Worm (Caenorhabditis elegans): ENCODE measurements around the gene T10C6.15.

T10C6.15 gene

ce11 chrV:16045837-16046236 is at the start of gene T10C6.15:
T10C6.15 (minus strand) TSS chrV:16045940.
- TF ChIP-seq ZK337.2 (GFP tag; IDR thresholded peaks at IDR 0.05) (no peak), tra-1 (GFP tag; IDR thresholded peaks at IDR 0.05) (peak; percentile 69), dmd-6 (GFP tag; IDR thresholded peaks at IDR 0.05) (peak; percentile 95), nhr-48 (tag; optimal IDR thresholded peaks at IDR 0.05) (peak; percentile 91), D1046.2 (GFP tag; IDR thresholded peaks at IDR 0.05) (no peak), unc-39 (tag; optimal IDR thresholded peaks at IDR 0.05) (no peak), aha-1 (tag) (no peak), ces-1 (GFP tag; optimal IDR thresholded peaks at IDR 0.05) (no peak), unc-130 (GFP tag; optimal IDR thresholded peaks at IDR 0.05) (no peak), T20F7.1 (GFP tag; optimal IDR thresholded peaks at IDR 0.05) (peak; percentile 38), aly-2 (tag; optimal IDR thresholded peaks at IDR 0.05) (no peak), ztf-11 (tag; optimal IDR thresholded peaks at IDR 0.05) (no peak), nhr-25 (tag; optimal IDR thresholded peaks at IDR 0.05; ENCODE audit: borderline replicate concordance, insufficient read depth) (no peak), hif-1 (tag; optimal IDR thresholded peaks at IDR 0.05) (peak in 1 of 2 experiments; percentile 4), nhr-10 (tag; optimal IDR thresholded peaks at IDR 0.05) (peak; percentile 46), rbr-2 (tag; optimal IDR thresholded peaks at IDR 0.05) (no peak), dmd-8 (GFP tag; IDR thresholded peaks at IDR 0.05) (no peak), nhr-6 (tag; optimal IDR thresholded peaks at IDR 0.05) (peak; percentile 20), hlh-11 (tag; optimal IDR thresholded peaks at IDR 0.05) (peak; percentile 91), nhr-28 (tag; optimal IDR thresholded peaks at IDR 0.05) (peak; percentile 80), dmd-9 (GFP tag; IDR thresholded peaks at IDR 0.05) (no peak), hlh-30 (tag; optimal IDR thresholded peaks at IDR 0.05; ENCODE audit: insufficient read depth) (peak; percentile 77), nhr-102 (tag; optimal IDR thresholded peaks at IDR 0.05) (peak; percentile 89), daf-16 (GFP tag; optimal IDR thresholded peaks at IDR 0.05) (peak in 1 of 2 experiments; percentile 91), daf-16 (tag; optimal IDR thresholded peaks at IDR 0.05) (peak; percentile 100), mdl-1 (tag; optimal IDR thresholded peaks at IDR 0.05) (peak in 1 of 2 experiments; percentile 72), zfp-2 (tag; optimal IDR thresholded peaks at IDR 0.05) (no peak), zfp-3 (GFP tag; conservative IDR thresholded peaks at IDR 0.05) (no peak), ZK546.5 (tag; optimal IDR thresholded peaks at IDR 0.05) (no peak), Y105C5A.15 (GFP tag; IDR thresholded peaks at IDR 0.05) (no peak), nhr-77 (tag; optimal IDR thresholded peaks at IDR 0.05) (peak; percentile 58), nhr-41 (GFP tag; IDR thresholded peaks at IDR 0.05) (no peak), php-3 (GFP tag; IDR thresholded peaks at IDR 0.05) (peak; percentile 74), spr-3 (GFP tag; optimal IDR thresholded peaks at IDR 0.05) (no peak), lin-1 (GFP tag; IDR thresholded peaks at IDR 0.05) (peak; percentile 83), set-16 (GFP tag; IDR thresholded peaks at IDR 0.05) (no peak), egl-27 (tag; optimal IDR thresholded peaks at IDR 0.05) (no peak), mxl-3 (GFP tag; optimal IDR thresholded peaks at IDR 0.05) (peak; percentile 18), dve-1 (tag; optimal IDR thresholded peaks at IDR 0.05; ENCODE audit: insufficient read depth) (peak; percentile 97), mes-2 (tag; optimal IDR thresholded peaks at IDR 0.05; ENCODE audit: poor library complexity, severe bottlenecking) (no peak), pqm-1 (tag; optimal IDR thresholded peaks at IDR 0.05) (peak; percentile 67)

ce11 chrV:16094862-16095261 is 49.1 kb upstream of the T10C6.15 start:
- no peak for TF ChIP-seq daf-16 (GFP tag; optimal IDR thresholded peaks at IDR 0.05)
- peak; percentile 66 for TF ChIP-seq daf-16 (tag; optimal IDR thresholded peaks at IDR 0.05)
- peak; percentile 11 for TF ChIP-seq dve-1 (tag; optimal IDR thresholded peaks at IDR 0.05; ENCODE audit: insufficient read depth)
- peak; percentile 97 for TF ChIP-seq nhr-28 (tag; optimal IDR thresholded peaks at IDR 0.05)
- no peak for TF ChIP-seq ceh-44 (GFP tag; IDR thresholded peaks at IDR 0.05)
- no peak for TF ChIP-seq lim-7 (GFP tag; IDR thresholded peaks at IDR 0.05)
- peak in 1 of 2 experiments; percentile 94 for TF ChIP-seq unc-62 (GFP tag; optimal IDR thresholded peaks at IDR 0.05 in 1 of 2)
- TF ChIP-seq unc-62 (tag; optimal IDR thresholded peaks at IDR 0.05) = no peak
